Fruit fly (Drosophila melanogaster): ENCODE data around the gene CG17440.

Gene CG17440

dm6 chrX:9250161-9250831, 19.4 kb downstream of the CG17440 start, which contains the start of gene CG17754 (continued):
- no peak for TF ChIP-seq CG9609 (GFP tag; optimal IDR thresholded peaks at IDR 0.05)
- TF ChIP-seq kni (GFP tag; optimal IDR thresholded peaks at IDR 0.05) = no peak
- TF ChIP-seq fd64A (GFP tag; optimal IDR thresholded peaks at IDR 0.05) = no peak
- TF ChIP-seq Hr39 (optimal IDR thresholded peaks at IDR 0.05) = no peak
- no peak for TF ChIP-seq CG3281 (GFP tag; optimal IDR thresholded peaks at IDR 0.05)
- no peak for TF ChIP-seq Atf-2 (GFP tag; optimal IDR thresholded peaks at IDR 0.05)
- no peak for TF ChIP-seq gro (GFP tag; optimal IDR thresholded peaks at IDR 0.05)
- no peak for TF ChIP-seq CG1602 (GFP tag; optimal IDR thresholded peaks at IDR 0.05)
- no peak for TF ChIP-seq CG5245 (GFP tag; optimal IDR thresholded peaks at IDR 0.05)
- TF ChIP-seq Hmr (GFP tag; optimal IDR thresholded peaks at IDR 0.05) = peak; percentile 21
- TF ChIP-seq chinmo (GFP tag; IDR thresholded peaks at IDR 0.05; ENCODE audit: partially characterized antibody) = 0 out of 4 replicates have a peak, but pooled peaks have one; percentile 47
- TF ChIP-seq nerfin-1 (tag; optimal IDR thresholded peaks at IDR 0.05) = peak; percentile 83
- no peak for TF ChIP-seq lilli (GFP tag; optimal IDR thresholded peaks at IDR 0.05)
- no peak for TF ChIP-seq cato (GFP tag; optimal IDR thresholded peaks at IDR 0.05; ENCODE audit: borderline replicate concordance)
- TF ChIP-seq hbn (GFP tag; IDR thresholded peaks at IDR 0.05; ENCODE audit: partially characterized antibody) = no peak
- peak; percentile 13 for TF ChIP-seq CG2712 (tag; optimal IDR thresholded peaks at IDR 0.05)
- TF ChIP-seq CG3065 (GFP tag; optimal IDR thresholded peaks at IDR 0.05) = no peak
- no peak for TF ChIP-seq CG4328 (GFP tag; optimal IDR thresholded peaks at IDR 0.05)
- TF ChIP-seq Ets97D (GFP tag; optimal IDR thresholded peaks at IDR 0.05) = no peak
- no peak for TF ChIP-seq Six4 (GFP tag; optimal IDR thresholded peaks at IDR 0.05)
- peak; percentile 16 for TF ChIP-seq CG4617 (GFP tag; optimal IDR thresholded peaks at IDR 0.05; ENCODE audit: borderline replicate concordance)
- no peak for TF ChIP-seq CG11085 (GFP tag; IDR thresholded peaks at IDR 0.05)
- peak; percentile 35 for TF ChIP-seq CG33213 (GFP tag; optimal IDR thresholded peaks at IDR 0.05)
- no peak for TF ChIP-seq HLH4C (GFP tag; IDR thresholded peaks at IDR 0.05; ENCODE audit: partially characterized antibody)
- no peak for TF ChIP-seq Dip2 (GFP tag; IDR thresholded peaks at IDR 0.05)
- peak; percentile 38 for TF ChIP-seq CG3847 (GFP tag; IDR thresholded peaks at IDR 0.05)
- peak; percentile 9 for TF ChIP-seq CG8290 (GFP tag; optimal IDR thresholded peaks at IDR 0.05)
- TF ChIP-seq CG8290 (tag; optimal IDR thresholded peaks at IDR 0.05) = no peak
- no peak for TF ChIP-seq ewg (GFP tag; optimal IDR thresholded peaks at IDR 0.05)
- peak; percentile 44 for TF ChIP-seq CG17359 (tag; optimal IDR thresholded peaks at IDR 0.05)
- no peak for TF ChIP-seq CG11560 (tag; IDR thresholded peaks at IDR 0.05)
- TF ChIP-seq twi (tag; optimal IDR thresholded peaks at IDR 0.05) = no peak
- TF ChIP-seq psq (GFP tag; optimal IDR thresholded peaks at IDR 0.05) = no peak
- TF ChIP-seq CG12659 (GFP tag; optimal IDR thresholded peaks at IDR 0.05) = peak; percentile 27
- TF ChIP-seq CG2678 (tag; optimal IDR thresholded peaks at IDR 0.05) = no peak
- TF ChIP-seq cg (GFP tag; optimal IDR thresholded peaks at IDR 0.05) = peak; percentile 43
- peak; percentile 57 for TF ChIP-seq E2f2 (GFP tag; IDR thresholded peaks at IDR 0.05)
- no peak for TF ChIP-seq CG12744 (GFP tag; optimal IDR thresholded peaks at IDR 0.05)
- TF ChIP-seq CG18011 (GFP tag; optimal IDR thresholded peaks at IDR 0.05) = no peak
- TF ChIP-seq sens (GFP tag) = peak; percentile 6
- no peak for TF ChIP-seq CG31441 (GFP tag; IDR thresholded peaks at IDR 0.05)
- peak; percentile 19 for TF ChIP-seq Elba2 (GFP tag; optimal IDR thresholded peaks at IDR 0.05)
- TF ChIP-seq Dll (GFP tag; IDR thresholded peaks at IDR 0.05; ENCODE audit: partially characterized antibody) = no peak
- TF ChIP-seq Taf1 (GFP tag; IDR thresholded peaks at IDR 0.05) = no peak
- TF ChIP-seq CG7963 (GFP tag; IDR thresholded peaks at IDR 0.05; ENCODE audit: partially characterized antibody) = no peak
- peak; percentile 77 for TF ChIP-seq stwl (tag; optimal IDR thresholded peaks at IDR 0.05)
- 0 out of 2 replicates have a peak, but pooled peaks have one; percentile 28 for TF ChIP-seq unc-4 (GFP tag; IDR thresholded peaks at IDR 0.05; ENCODE audit: partially characterized antibody)
- TF ChIP-seq crol (GFP tag; IDR thresholded peaks at IDR 0.05) = peak; percentile 35; the same call in 1 of the 2 replicates
- TF ChIP-seq Atf6 (GFP tag; IDR thresholded peaks at IDR 0.05) = no peak
- TF ChIP-seq CG34422 (GFP tag; IDR thresholded peaks at IDR 0.05) = no peak
